Fruit fly (Drosophila melanogaster) whole organism, prepupa: Measurements from ENCODE around the gene Klc.

Source experiments
- CG10631 ChIP-seq: fragments of 200-800 bp; sonication (Bioruptor generic); optimal IDR thresholded peaks from 2 replicates; lab custom pipeline; 2016; ENCODE audit warnings: missing biosample characterization, missing genetic modification characterization
- CG10669 ChIP-seq: fragments of 200-800 bp; sonication (Bioruptor generic); optimal IDR thresholded peaks from 3 replicates; lab custom pipeline; 2018; ENCODE audit warnings: missing biosample characterization, mild to moderate bottlenecking, missing genetic modification characterization, moderate library complexity
- CG11294 ChIP-seq: fragments of 200-800 bp; sonication (Bioruptor generic); IDR thresholded peaks from 2 replicates; pipeline ENCODE4 v1.3.6; 2022; ENCODE audit warnings: missing biosample characterization, missing genetic modification characterization
- CG11902 ChIP-seq: fragments of 200-800 bp; sonication (Bioruptor generic); optimal IDR thresholded peaks from 3 replicates; lab custom pipeline; 2016; ENCODE audit warnings: missing biosample characterization, missing genetic modification characterization
- CG15336 ChIP-seq: fragments of 200-800 bp; sonication (Bioruptor generic); IDR thresholded peaks from 2 replicates; pipeline ENCODE4 v1.3.6; 2022; ENCODE audit warnings: missing biosample characterization, missing genetic modification characterization
- CG1621 ChIP-seq: fragments of 200-800 bp; sonication (Bioruptor generic); optimal IDR thresholded peaks from 3 replicates; lab custom pipeline; 2018; ENCODE audit warnings: missing biosample characterization, mild to moderate bottlenecking, missing genetic modification characterization
- CG3032 ChIP-seq: fragments of 200-800 bp; optimal IDR thresholded peaks from 2 replicates; lab custom pipeline; 2019; ENCODE audit warnings: missing biosample characterization, mild to moderate bottlenecking, missing genetic modification characterization, moderate library complexity
- CG31627 ChIP-seq: fragments of 200-800 bp; sonication (Bioruptor generic); optimal IDR thresholded peaks from 3 replicates; lab custom pipeline; 2016; ENCODE audit warnings: missing biosample characterization, missing genetic modification characterization
- CG3919 ChIP-seq: fragments of 200-800 bp; sonication (Bioruptor generic); optimal IDR thresholded peaks from 3 replicates; lab custom pipeline; 2016; ENCODE audit warnings: missing biosample characterization, missing genetic modification characterization
- CG4318 ChIP-seq: fragments of 200-800 bp; sonication (Bioruptor generic); optimal IDR thresholded peaks from 3 replicates; lab custom pipeline; 2017; ENCODE audit warnings: missing biosample characterization, mild to moderate bottlenecking, missing genetic modification characterization
- CG6163 ChIP-seq: fragments of 200-800 bp; sonication (Bioruptor generic); IDR thresholded peaks from 3 replicates; pipeline ENCODE4 v1.3.6; 2022; ENCODE audit warnings: missing biosample characterization, missing genetic modification characterization
- CG6276 ChIP-seq: fragments of 200-800 bp; sonication (Bioruptor generic); optimal IDR thresholded peaks from 2 replicates; lab custom pipeline; 2017; ENCODE audit warnings: missing biosample characterization, mild to moderate bottlenecking, missing genetic modification characterization
- CG7368 ChIP-seq: fragments of 200-800 bp; sonication (Bioruptor generic); optimal IDR thresholded peaks from 3 replicates; lab custom pipeline; 2016; ENCODE audit warnings: missing biosample characterization, missing genetic modification characterization
- CG8119 ChIP-seq: fragments of 200-800 bp; sonication (Bioruptor generic); IDR thresholded peaks from 3 replicates; pipeline ENCODE4 v1.3.6; 2022; ENCODE audit warnings: missing biosample characterization, missing genetic modification characterization
- CG8319 ChIP-seq: fragments of 200-800 bp; sonication (Bioruptor generic); optimal IDR thresholded peaks from 3 replicates; lab custom pipeline; 2016; ENCODE audit warnings: missing biosample characterization, missing genetic modification characterization
- CG8632 ChIP-seq: fragments of 200-800 bp; sonication (Bioruptor generic); optimal IDR thresholded peaks from 3 replicates; lab custom pipeline; 2016; ENCODE audit warnings: missing biosample characterization, missing genetic modification characterization
- Eip78C ChIP-seq: fragments of 200-800 bp; sonication (Bioruptor generic); peaks from one replicate; lab custom pipeline; 2016; ENCODE audit warnings: missing biosample characterization, missing genetic modification characterization
- Gug ChIP-seq: fragments of 200-800 bp; sonication (Bioruptor generic); IDR thresholded peaks from 2 replicates; pipeline ENCODE4 v1.3.6; 2022; ENCODE audit warnings: missing biosample characterization, missing genetic modification characterization
- Hr4 ChIP-seq: fragments of 200-800 bp; sonication (Bioruptor generic); optimal IDR thresholded peaks from 3 replicates; lab custom pipeline; 2016; ENCODE audit warnings: missing biosample characterization, missing genetic modification characterization
- Met ChIP-seq: fragments of 200-800 bp; sonication (Bioruptor generic); optimal IDR thresholded peaks from 3 replicates; lab custom pipeline; 2016; ENCODE audit warnings: missing biosample characterization, missing genetic modification characterization
- OdsH ChIP-seq: fragments of 200-800 bp; sonication (Bioruptor generic); optimal IDR thresholded peaks from 3 replicates; lab custom pipeline; 2016; ENCODE audit warnings: missing biosample characterization, missing genetic modification characterization
- Smox ChIP-seq: fragments of 200-800 bp; sonication (Bioruptor generic); optimal IDR thresholded peaks from 3 replicates; lab custom pipeline; 2016; ENCODE audit warnings: missing biosample characterization, missing genetic modification characterization
- Sox14 ChIP-seq: fragments of 200-800 bp; sonication (Bioruptor generic); optimal IDR thresholded peaks from 3 replicates; lab custom pipeline; 2016; ENCODE audit warnings: missing biosample characterization, missing genetic modification characterization
- Sox15 ChIP-seq: fragments of 200-800 bp; sonication (Bioruptor generic); optimal IDR thresholded peaks from 3 replicates; lab custom pipeline; 2016; ENCODE audit warnings: missing biosample characterization, missing genetic modification characterization
- achi ChIP-seq: fragments of 200-800 bp; sonication (Bioruptor generic); optimal IDR thresholded peaks from 3 replicates; lab custom pipeline; 2016; ENCODE audit warnings: missing biosample characterization, missing genetic modification characterization
- acj6 ChIP-seq: fragments of 200-800 bp; sonication (Bioruptor generic); optimal IDR thresholded peaks from 3 replicates; lab custom pipeline; 2016; ENCODE audit warnings: missing biosample characterization, missing genetic modification characterization
- dac ChIP-seq: fragments of 200-800 bp; sonication (Bioruptor generic); optimal IDR thresholded peaks from 2 replicates; lab custom pipeline; 2017; ENCODE audit warnings: missing biosample characterization, mild to moderate bottlenecking, missing genetic modification characterization
- eg ChIP-seq: fragments of 200-800 bp; sonication (Bioruptor generic); IDR thresholded peaks from 3 replicates; pipeline ENCODE4 v1.3.6; 2022; ENCODE audit warnings: missing biosample characterization, missing genetic modification characterization
- esn ChIP-seq: fragments of 200-800 bp; sonication (Bioruptor generic); optimal IDR thresholded peaks from 2 replicates; lab custom pipeline; 2016; ENCODE audit warnings: missing biosample characterization, mild to moderate bottlenecking, missing genetic modification characterization, moderate library complexity
- fd59A ChIP-seq: fragments of 200-800 bp; sonication (Bioruptor generic); optimal IDR thresholded peaks from 2 replicates; lab custom pipeline; 2017; ENCODE audit warnings: missing biosample characterization, mild to moderate bottlenecking, missing genetic modification characterization, missing genetic modification reagents
- lz ChIP-seq: fragments of 200-800 bp; sonication (Bioruptor generic); optimal IDR thresholded peaks from 3 replicates; lab custom pipeline; 2016; ENCODE audit warnings: missing biosample characterization, missing genetic modification characterization
- net ChIP-seq: fragments of 200-800 bp; sonication (Bioruptor generic); optimal IDR thresholded peaks from 3 replicates; lab custom pipeline; 2016; ENCODE audit warnings: missing biosample characterization, missing genetic modification characterization
- salr ChIP-seq, 2 experiments: fragments of 200-800 bp; sonication (Bioruptor generic); optimal IDR thresholded peaks; 3 replicates each; lab custom pipeline; 2016 to 2018; ENCODE audit warnings: missing biosample characterization in 2 of 2, missing genetic modification characterization in 2 of 2, mild to moderate bottlenecking in 1 of 2
- spab ChIP-seq: fragments of 200-800 bp; sonication (Bioruptor generic); optimal IDR thresholded peaks from 2 replicates; lab custom pipeline; 2017; ENCODE audit warnings: missing biosample characterization, mild to moderate bottlenecking, missing genetic modification characterization, missing genetic modification reagents
- svp ChIP-seq: fragments of 200-800 bp; sonication (Bioruptor generic); peaks from one replicate; lab custom pipeline; 2016; ENCODE audit warnings: missing biosample characterization, missing genetic modification characterization
- vri ChIP-seq: fragments of 200-800 bp; sonication (Bioruptor generic); optimal IDR thresholded peaks from 3 replicates; lab custom pipeline; 2016; ENCODE audit warnings: missing biosample characterization, mild to moderate bottlenecking, missing genetic modification characterization

The Klc gene

DNA sequence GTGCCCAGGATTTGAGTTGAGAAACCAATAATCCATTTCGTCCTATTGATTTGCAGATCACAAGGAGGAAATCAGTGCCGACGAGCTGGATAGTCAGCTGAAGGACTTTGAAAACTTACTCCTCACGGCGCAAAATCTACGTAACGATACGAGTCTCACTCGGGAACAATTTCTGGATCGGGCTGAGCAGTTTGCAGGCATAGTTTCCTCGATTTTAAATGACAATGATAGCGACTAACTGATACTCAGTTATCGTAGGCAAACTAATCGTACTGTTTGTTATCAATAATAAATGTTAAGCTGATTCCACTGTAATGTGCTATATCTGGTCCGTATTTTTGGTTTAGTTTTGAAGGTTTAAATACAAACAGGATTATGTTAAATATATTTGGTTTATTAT, 3.6 kb downstream of the Klc start:
- TF ChIP-seq OdsH (GFP tag; lab: Kevin White, UChicago) (no peak), CG6163 (GFP tag; lab: Robert Waterston, UW) (no peak)
- TF ChIP-seq, all 60 proteins: peak for 0

DNA sequence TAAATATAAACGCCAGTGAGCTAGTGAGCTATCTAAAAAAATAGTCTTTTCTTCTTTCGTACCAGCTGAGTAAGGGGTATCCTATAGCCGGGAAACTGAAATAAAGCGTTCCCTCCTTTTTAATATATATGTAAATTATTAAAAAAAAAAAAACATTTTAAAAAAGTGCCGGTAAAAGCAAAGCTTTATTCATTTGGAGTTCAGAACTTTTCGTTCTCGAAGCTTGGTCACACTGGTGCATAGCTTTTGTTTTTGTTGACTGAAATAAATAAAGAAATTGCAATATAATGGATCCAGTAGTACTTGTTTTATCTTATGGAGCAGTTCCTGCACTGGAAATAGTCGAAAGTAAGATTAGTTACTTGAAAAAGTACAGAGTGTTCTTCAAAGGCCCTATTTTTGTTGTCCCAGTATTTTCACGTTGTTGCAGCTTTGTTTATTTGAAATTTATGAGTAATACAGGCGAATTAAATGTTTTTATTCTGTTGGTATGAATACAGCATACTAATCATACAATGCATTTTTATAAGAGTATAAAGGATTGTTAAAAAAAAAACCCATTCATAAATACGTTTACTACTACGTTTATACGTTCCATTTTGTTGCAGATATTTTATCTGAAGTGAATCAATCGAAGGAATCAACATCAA, 4.6 kb downstream of the Klc start, which contains the start of gene CG32109:
TSS of gene CG32109 (plus strand) at position 224 of the 650 bp plus-strand sequence.
- TF ChIP-seq esn (GFP tag; lab: Kevin White, UChicago) (peak; percentile 2), eg (GFP tag; lab: Robert Waterston, UW) (no peak)

DNA sequence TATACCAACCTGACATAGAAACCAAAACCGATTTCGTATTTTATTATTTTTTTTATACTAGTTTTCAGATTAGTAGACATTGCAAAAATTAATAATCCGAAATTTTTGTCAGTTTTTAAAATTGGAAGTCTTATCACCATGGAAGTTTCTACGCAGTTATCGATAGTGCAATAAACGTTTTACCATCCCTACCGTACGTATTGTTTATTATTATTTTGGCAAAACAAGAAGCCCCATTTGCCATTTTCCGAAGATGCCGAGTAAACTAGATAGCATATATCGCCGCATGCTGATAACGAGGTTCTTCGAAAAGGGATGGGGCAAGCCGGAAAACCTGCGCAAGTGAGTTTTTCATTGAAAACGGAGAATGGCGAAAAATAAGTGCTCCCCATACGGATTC, 8.2 kb downstream of the Klc start, which contains the start of gene CG32112:
TSS of gene CG32112 (plus strand) at position 111 of the 400 bp plus-strand sequence.
- TF ChIP-seq fd59A (GFP tag; lab: Kevin White, UChicago) = no peak
- no peak for TF ChIP-seq lz
- peak; percentile 1 for TF ChIP-seq Hr4 (GFP tag; lab: Kevin White, UChicago)
- TF ChIP-seq Sox15 = no peak
- no peak for TF ChIP-seq CG8119 (GFP tag; lab: Robert Waterston, UW)
- TF ChIP-seq CG11294 = no peak
- TF ChIP-seq CG1621 (tag; lab: Kevin White, UChicago) = no peak
- TF ChIP-seq Gug (GFP tag; lab: Robert Waterston, UW) = no peak
- TF ChIP-seq esn (GFP tag; lab: Kevin White, UChicago) = peak; percentile 44
- no peak for TF ChIP-seq CG10669
- TF ChIP-seq CG7368 (GFP tag; lab: Kevin White, UChicago) = no peak
- no peak for TF ChIP-seq CG11902
- TF ChIP-seq CG8319 (GFP tag; lab: Kevin White, UChicago) = no peak
- no peak for TF ChIP-seq acj6
- TF ChIP-seq CG31627 (GFP tag; lab: Kevin White, UChicago) = no peak
- TF ChIP-seq dac (GFP tag; lab: Kevin White, UChicago) = no peak

DNA sequence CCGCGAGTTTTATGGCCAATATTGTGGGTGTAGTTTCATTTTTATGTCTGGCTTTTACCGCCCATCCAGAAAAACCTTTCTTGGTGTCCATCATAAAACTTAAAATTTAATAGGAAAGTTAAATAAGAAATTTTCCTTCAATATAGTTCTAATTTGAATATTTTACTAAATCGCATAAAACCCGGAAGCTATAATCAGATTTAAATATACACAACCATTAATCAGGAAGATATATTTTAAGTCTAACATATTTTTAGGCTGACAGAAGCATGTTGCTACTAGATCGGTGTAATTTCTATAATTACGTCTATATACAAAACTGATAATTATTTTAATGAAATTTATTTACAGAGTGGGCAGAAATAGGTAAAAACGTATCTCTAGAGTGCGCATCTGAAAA, 14.1 kb downstream of the Klc start:
- TF ChIP-seq CG15336 (GFP tag; lab: Robert Waterston, UW) = no peak

dm6 chr3L:12734550-12735012, 15.3 kb downstream of the Klc start, which contains the start of the genes SmD1 and Ptp69D:
Gene SmD1, minus strand, starts transcription at chr3L:12734611.
Gene Ptp69D, plus strand, starts transcription at chr3L:12734945.
- TF ChIP-seq Sox14 (GFP tag; lab: Kevin White, UChicago) = no peak
- TF ChIP-seq CG10669 = no peak
- peak; percentile 13 for TF ChIP-seq Hr4 (GFP tag; lab: Kevin White, UChicago)
- peak; percentile 33 for TF ChIP-seq CG3032
- peak; percentile 24 for TF ChIP-seq acj6
- TF ChIP-seq achi = no peak
- TF ChIP-seq CG10631 (GFP tag; lab: Kevin White, UChicago) = peak; percentile 63
- no peak for TF ChIP-seq CG4318
- TF ChIP-seq salr (GFP tag; optimal IDR thresholded peaks at IDR 0.05; lab: Kevin White, UChicago) = no peak
- no peak for TF ChIP-seq Met (GFP tag; lab: Kevin White, UChicago)

DNA sequence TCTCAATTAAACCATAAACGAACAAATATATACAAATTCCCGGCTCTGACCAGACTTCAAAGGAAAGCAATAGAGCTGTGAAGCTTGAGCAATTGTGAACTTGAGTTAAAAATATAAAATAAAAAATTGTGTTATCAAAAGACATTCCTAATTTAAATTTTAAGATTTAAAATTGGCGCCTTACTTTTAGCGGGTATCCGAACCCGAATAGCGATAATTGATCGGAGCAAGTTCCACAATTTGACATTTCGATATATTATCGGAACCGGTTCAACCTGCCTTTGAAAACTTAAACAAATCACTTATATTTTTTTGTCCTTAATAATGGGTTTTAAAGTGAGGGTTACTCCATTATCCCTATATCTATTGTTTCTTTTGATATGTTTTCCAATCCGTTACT, 17.1 kb downstream of the Klc start:
- TF ChIP-seq net (GFP tag; lab: Kevin White, UChicago) (no peak), CG11902 (no peak), esn (GFP tag; lab: Kevin White, UChicago) (no peak), Eip78C (GFP tag; lab: Kevin White, UChicago) (no peak), Smox (GFP tag; lab: Kevin White, UChicago) (no peak), vri (GFP tag; lab: Kevin White, UChicago) (no peak), Gug (GFP tag; lab: Robert Waterston, UW) (no peak), CG6163 (GFP tag; lab: Robert Waterston, UW) (no peak), CG8632 (GFP tag; lab: Kevin White, UChicago) (no peak), svp (no peak), CG6276 (GFP tag; lab: Kevin White, UChicago) (no peak), spab (GFP tag; lab: Kevin White, UChicago) (no peak), CG3919 (GFP tag; lab: Kevin White, UChicago) (no peak), CG8319 (GFP tag; lab: Kevin White, UChicago) (no peak)
